Worm (Caenorhabditis elegans) whole organism, L1 larva: ENCODE results near the gene rpl-39.

ENCODE experiments used
- aha-1 ChIP-seq: fragments of 150-350 bp; optimal IDR thresholded peaks from 2 replicates; lab custom pipeline; 2014; ENCODE audit warnings: missing biosample characterization, missing genetic modification characterization
- ceh-90 ChIP-seq: sonication (generic microtip); optimal IDR thresholded peaks from 2 replicates; lab custom pipeline; 2016; ENCODE audit warnings: missing genetic modification characterization, missing compliant biosample characterization
- dsc-1 ChIP-seq: sonication (generic microtip); optimal IDR thresholded peaks from 2 replicates; lab custom pipeline; 2016; ENCODE audit warnings: mild to moderate bottlenecking, missing genetic modification characterization, missing compliant biosample characterization
- egl-27 ChIP-seq, 2 experiments: fragments of 150-350 bp in 1 of 2; sonication (generic microtip); optimal IDR thresholded peaks; 3 replicates each; lab custom pipeline; 2017 to 2018; ENCODE audit warnings: missing biosample characterization in 2 of 2, missing genetic modification characterization in 2 of 2, missing genetic modification reagents in 2 of 2
- fkh-10 ChIP-seq: sonication (generic microtip); optimal IDR thresholded peaks from 2 replicates; lab custom pipeline; 2017; ENCODE audit warnings: missing biosample characterization, missing genetic modification reagents, missing genetic modification characterization
- lin-13 ChIP-seq: fragments of 150-350 bp; optimal IDR thresholded peaks from 2 replicates; lab custom pipeline; 2014; ENCODE audit warnings: missing biosample characterization, missing genetic modification reagents, missing genetic modification characterization
- nhr-47 ChIP-seq: sonication (generic microtip); optimal IDR thresholded peaks from 2 replicates; lab custom pipeline; 2016; ENCODE audit warnings: mild to moderate bottlenecking, missing genetic modification characterization, moderate library complexity, missing compliant biosample characterization
- nhr-77 ChIP-seq: fragments of 150-350 bp; optimal IDR thresholded peaks from 2 replicates; lab custom pipeline; 2014; ENCODE audit warnings: missing biosample characterization, missing genetic modification characterization
- tbx-2 ChIP-seq: sonication (generic microtip); optimal IDR thresholded peaks from 2 replicates; lab custom pipeline; 2016; ENCODE audit warnings: missing genetic modification characterization, missing compliant biosample characterization

DNA sequence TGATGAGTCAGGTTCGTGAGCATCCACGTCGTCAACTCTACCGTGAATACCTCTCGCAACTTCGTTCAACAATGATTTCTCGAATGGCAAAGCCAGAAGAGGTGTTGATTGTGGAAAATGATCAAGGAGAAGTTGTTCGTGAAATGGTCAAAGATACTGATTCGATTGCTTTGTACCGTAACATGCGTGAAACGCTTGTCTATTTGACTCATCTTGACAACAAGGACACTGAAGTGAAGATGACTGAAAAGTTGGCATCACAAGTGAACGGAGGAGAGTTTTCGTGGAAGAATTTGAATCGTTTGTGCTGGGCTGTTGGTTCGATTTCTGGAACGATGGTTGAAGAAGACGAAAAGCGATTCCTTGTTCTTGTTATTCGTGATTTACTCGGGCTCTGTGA, 30.8 kb upstream of the rpl-39 start:
- TF ChIP-seq aha-1 (tag; lab: Kevin White, UChicago) (no peak), dsc-1 (tag; lab: Kevin White, UChicago) (no peak), nhr-77 (tag; lab: Kevin White, UChicago) (no peak), egl-27 (tag; optimal IDR thresholded peaks at IDR 0.05; lab: Kevin White, UChicago) (no peak), lin-13 (GFP tag; lab: Kevin White, UChicago) (no peak), nhr-47 (tag; lab: Kevin White, UChicago) (no peak), tbx-2 (tag; lab: Kevin White, UChicago) (no peak), ceh-90 (no peak), fkh-10 (GFP tag; lab: Kevin White, UChicago) (no peak)
